Fruit fly (Drosophila melanogaster) whole organism, pupa: ENCODE data around the gene CG7408.

Source experiments
- CG10348 ChIP-seq: fragments of 200-800 bp; sonication (Bioruptor generic); IDR thresholded peaks from 2 replicates; pipeline ENCODE4 v1.3.6; 2022; ENCODE audit warnings: missing biosample characterization, missing genetic modification characterization
- CG12605 ChIP-seq: fragments of 200-800 bp; sonication (Bioruptor generic); IDR thresholded peaks from 2 replicates; pipeline ENCODE4 v1.3.6; 2022; ENCODE audit warnings: missing biosample characterization, missing genetic modification characterization
- CG13204 ChIP-seq: fragments of 200-800 bp; sonication (Bioruptor generic); optimal IDR thresholded peaks from 2 replicates; lab custom pipeline; 2018; ENCODE audit warnings: missing biosample characterization, mild to moderate bottlenecking, missing genetic modification characterization, moderate library complexity
- CG14655 ChIP-seq: fragments of 200-800 bp; sonication (Bioruptor generic); optimal IDR thresholded peaks from 3 replicates; lab custom pipeline; 2017; ENCODE audit warnings: mild to moderate bottlenecking, missing biosample characterization, missing genetic modification reagents, missing genetic modification characterization
- CG15710 ChIP-seq: fragments of 200-800 bp; sonication (Bioruptor generic); optimal IDR thresholded peaks from 2 replicates; lab custom pipeline; 2018; ENCODE audit warnings: missing biosample characterization, mild to moderate bottlenecking, missing genetic modification characterization, moderate library complexity
- CG17806 ChIP-seq: fragments of 200-800 bp; sonication (Bioruptor generic); optimal IDR thresholded peaks from 2 replicates; lab custom pipeline; 2018; ENCODE audit warnings: missing biosample characterization, mild to moderate bottlenecking, missing genetic modification characterization, moderate library complexity
- CG32121 ChIP-seq: fragments of 200-800 bp; sonication (Bioruptor generic); IDR thresholded peaks from 2 replicates; pipeline ENCODE4 v1.3.6; 2022; ENCODE audit warnings: missing biosample characterization, missing genetic modification characterization
- CG34367 ChIP-seq: fragments of 200-800 bp; sonication (Bioruptor generic); optimal IDR thresholded peaks from 2 replicates; lab custom pipeline; 2018; ENCODE audit warnings: missing biosample characterization, mild to moderate bottlenecking, missing genetic modification characterization
- CG4496 ChIP-seq: fragments of 200-800 bp; sonication (Bioruptor generic); IDR thresholded peaks from 3 replicates; pipeline ENCODE4 v1.3.6; 2022; ENCODE audit warnings: missing biosample characterization, missing genetic modification characterization
- CG8159 ChIP-seq: fragments of 200-800 bp; sonication (Bioruptor generic); optimal IDR thresholded peaks from 3 replicates; lab custom pipeline; 2018; ENCODE audit warnings: missing biosample characterization, mild to moderate bottlenecking, missing genetic modification characterization, moderate library complexity
- CG8301 ChIP-seq: fragments of 200-800 bp; sonication (Bioruptor generic); optimal IDR thresholded peaks from 2 replicates; lab custom pipeline; 2018; ENCODE audit warnings: missing biosample characterization, mild to moderate bottlenecking, missing genetic modification characterization
- CG9948 ChIP-seq: fragments of 200-800 bp; sonication (Bioruptor generic); optimal IDR thresholded peaks from 2 replicates; lab custom pipeline; 2018; ENCODE audit warnings: missing biosample characterization, mild to moderate bottlenecking, missing genetic modification characterization, moderate library complexity
- D1 ChIP-seq: fragments of 200-800 bp; sonication (Bioruptor generic); optimal IDR thresholded peaks from 2 replicates; lab custom pipeline; 2018; ENCODE audit warnings: missing biosample characterization, mild to moderate bottlenecking, missing genetic modification characterization, moderate library complexity
- EcR ChIP-seq: fragments of 200-800 bp; sonication (Bioruptor generic); optimal IDR thresholded peaks from 3 replicates; lab custom pipeline; 2019; ENCODE audit warnings: missing biosample characterization, missing genetic modification characterization, mild to moderate bottlenecking, moderate library complexity, missing genetic modification reagents
- Ets98B ChIP-seq: fragments of 200-800 bp; sonication (Bioruptor generic); IDR thresholded peaks from 2 replicates; pipeline ENCODE4 v1.3.6; 2022; ENCODE audit warnings: missing biosample characterization, missing genetic modification characterization
- Pif1A ChIP-seq: fragments of 200-800 bp; sonication (Bioruptor generic); optimal IDR thresholded peaks from 3 replicates; lab custom pipeline; 2016; ENCODE audit warnings: missing biosample characterization, missing genetic modification characterization
- Pif1B ChIP-seq: fragments of 200-800 bp; sonication (Bioruptor generic); optimal IDR thresholded peaks from 3 replicates; lab custom pipeline; 2016; ENCODE audit warnings: missing biosample characterization, missing genetic modification characterization
- Snoo ChIP-seq: fragments of 200-800 bp; sonication (Bioruptor generic); optimal IDR thresholded peaks from 3 replicates; lab custom pipeline; 2017; ENCODE audit warnings: missing biosample characterization, mild to moderate bottlenecking, missing genetic modification characterization, inconsistent platforms
- fd96Ca ChIP-seq: fragments of 200-800 bp; sonication (Bioruptor generic); IDR thresholded peaks from 3 replicates; pipeline ENCODE4 v1.3.6; 2022; ENCODE audit warnings: missing biosample characterization, missing genetic modification characterization
- gl ChIP-seq: fragments of 200-800 bp; sonication (Bioruptor generic); optimal IDR thresholded peaks from 2 replicates; lab custom pipeline; 2018; ENCODE audit warnings: missing biosample characterization, mild to moderate bottlenecking, missing genetic modification characterization
- rn ChIP-seq: fragments of 200-800 bp; sonication (Bioruptor generic); IDR thresholded peaks from 2 replicates; pipeline ENCODE4 v1.3.6; 2022; ENCODE audit warnings: missing biosample characterization, missing genetic modification characterization

CG7408 gene

DNA sequence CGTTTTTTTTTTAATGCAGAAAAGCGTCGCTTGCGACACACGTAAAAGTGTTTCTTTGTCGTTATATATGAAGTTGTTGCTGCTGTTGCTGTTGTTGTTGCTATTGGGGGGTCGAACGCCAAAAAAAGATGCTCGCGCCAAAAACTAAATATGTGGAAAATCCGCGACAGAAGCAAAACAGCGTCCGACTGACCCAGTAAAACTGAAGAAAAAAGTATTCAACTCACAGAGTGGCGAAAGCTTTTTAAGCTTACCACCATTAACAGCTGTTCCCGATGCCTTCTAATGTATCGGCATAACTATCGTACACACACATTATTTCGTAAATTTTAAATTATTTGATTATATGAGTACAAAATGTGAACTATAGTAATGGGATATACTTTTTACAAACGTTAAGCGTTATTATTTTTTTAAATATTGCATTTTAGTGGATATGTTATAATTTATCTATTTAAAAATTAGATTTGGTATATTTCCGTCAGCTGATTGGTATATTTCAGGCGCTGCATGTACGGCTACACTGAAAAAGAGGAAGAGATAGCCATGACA lies 28.8 kb downstream of the CG7408 start, which contains the start of the genes Prestin and Wdr92:
Gene Prestin (minus strand): TSS at position 204 of the 552 bp plus-strand sequence.
Gene Wdr92 (plus strand): TSS at position 535 of the 552 bp plus-strand sequence.
- peak; percentile 69 for TF ChIP-seq EcR (GFP tag; lab: Kevin White, UChicago)
- TF ChIP-seq CG32121 = peak; percentile 46; the same call in 1 of the 2 replicates
- TF ChIP-seq CG8159 (tag; lab: Kevin White, UChicago) = no peak
- no peak for TF ChIP-seq rn (GFP tag; lab: Robert Waterston, UW)
- peak; percentile 28 for TF ChIP-seq CG15710
- TF ChIP-seq gl (tag; lab: Kevin White, UChicago) = peak; percentile 60
- no peak for TF ChIP-seq CG10348
- TF ChIP-seq CG9948 (tag; lab: Kevin White, UChicago) = no peak
- no peak for TF ChIP-seq CG14655 (GFP tag; lab: Kevin White, UChicago)
- TF ChIP-seq CG12605 (GFP tag; lab: Robert Waterston, UW) = peak; percentile 64
- peak; percentile 31 for TF ChIP-seq D1 (tag; lab: Kevin White, UChicago)
- no peak for TF ChIP-seq Pif1A (GFP tag; lab: Kevin White, UChicago)
- peak; percentile 37 for TF ChIP-seq CG34367
- TF ChIP-seq Pif1B (GFP tag; lab: Kevin White, UChicago) = peak; percentile 16
- TF ChIP-seq CG17806 (tag; lab: Kevin White, UChicago) = peak; percentile 13
- TF ChIP-seq CG8301 (tag; lab: Kevin White, UChicago) = peak; percentile 29
- TF ChIP-seq CG13204 = no peak
- TF ChIP-seq Snoo (tag; lab: Kevin White, UChicago) = peak; percentile 32
- no peak for TF ChIP-seq fd96Ca (GFP tag; lab: Robert Waterston, UW)
- peak; percentile 64; the same call in 2 of the 3 replicates for TF ChIP-seq CG4496 (GFP tag; lab: Robert Waterston, UW)
- peak; percentile 53; the same call in 1 of the 2 replicates for TF ChIP-seq Ets98B (GFP tag; lab: Robert Waterston, UW)

DNA sequence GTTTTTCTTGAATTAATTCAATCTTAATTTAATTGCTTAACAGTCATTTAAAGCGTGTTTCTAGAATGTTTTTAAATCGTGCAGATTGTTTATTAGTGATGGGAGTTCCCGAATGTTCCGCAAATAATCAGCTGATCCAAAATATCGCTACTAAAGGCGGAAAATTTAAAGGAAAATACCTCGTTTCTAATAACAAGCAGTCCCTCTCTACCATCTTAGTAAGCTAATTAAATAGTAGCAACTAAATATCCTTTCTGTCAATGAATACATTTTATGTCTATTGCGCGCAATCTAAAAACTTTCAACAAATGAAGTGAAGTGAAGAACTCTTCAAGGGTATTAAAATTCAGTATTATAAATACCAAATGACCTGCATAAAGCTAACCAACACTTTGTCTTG lies 33.6 kb downstream of the CG7408 start, which contains the start of gene CG5290:
Gene CG5290 (minus strand): TSS at position 118 of the 400 bp plus-strand sequence.
- TF ChIP-seq gl (tag; lab: Kevin White, UChicago) (no peak), Snoo (tag; lab: Kevin White, UChicago) (peak; percentile 11), CG15710 (peak; percentile 4), CG8159 (tag; lab: Kevin White, UChicago) (peak; percentile 4), Pif1A (GFP tag; lab: Kevin White, UChicago) (peak; percentile 21)

DNA sequence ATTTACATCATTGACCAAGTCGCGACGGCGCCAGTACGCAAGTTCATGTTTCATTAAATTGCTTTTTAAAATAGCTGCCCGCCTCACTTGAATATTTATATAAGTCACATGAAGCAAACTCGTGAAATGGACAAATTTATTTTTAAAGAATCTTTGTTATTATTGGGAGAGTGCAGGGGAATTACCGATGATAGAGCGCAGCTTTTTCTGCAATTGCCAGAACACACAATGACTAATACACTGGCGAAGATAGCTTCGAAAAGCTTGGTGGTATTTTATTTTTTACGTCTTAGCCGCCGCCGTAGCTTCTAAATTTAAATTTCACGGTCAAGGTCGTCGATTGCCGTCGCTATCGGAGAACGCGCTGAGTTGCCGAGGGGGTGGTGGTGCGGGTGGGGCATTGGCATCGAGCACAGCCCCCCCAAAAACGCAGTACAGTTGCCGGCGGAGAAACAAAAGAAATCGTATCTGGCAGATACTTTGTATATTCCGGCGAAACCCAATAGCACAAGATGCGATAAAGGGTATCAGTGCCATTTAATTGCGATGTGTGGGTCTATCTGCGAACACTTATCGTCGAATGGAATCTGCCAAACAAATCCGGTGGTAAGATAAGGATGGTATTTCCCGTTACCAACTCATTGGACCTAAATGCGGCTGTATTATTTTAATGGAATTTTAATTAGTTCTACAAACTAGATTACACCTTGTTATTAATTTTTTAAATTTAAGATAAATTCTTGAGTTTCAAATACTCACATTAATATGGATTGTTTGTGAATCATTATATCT lies 34.3 kb downstream of the CG7408 start:
- TF ChIP-seq CG8159 (tag; lab: Kevin White, UChicago) (no peak), CG32121 (0 out of 2 replicates have a peak, but pooled peaks have one; percentile 17)

DNA sequence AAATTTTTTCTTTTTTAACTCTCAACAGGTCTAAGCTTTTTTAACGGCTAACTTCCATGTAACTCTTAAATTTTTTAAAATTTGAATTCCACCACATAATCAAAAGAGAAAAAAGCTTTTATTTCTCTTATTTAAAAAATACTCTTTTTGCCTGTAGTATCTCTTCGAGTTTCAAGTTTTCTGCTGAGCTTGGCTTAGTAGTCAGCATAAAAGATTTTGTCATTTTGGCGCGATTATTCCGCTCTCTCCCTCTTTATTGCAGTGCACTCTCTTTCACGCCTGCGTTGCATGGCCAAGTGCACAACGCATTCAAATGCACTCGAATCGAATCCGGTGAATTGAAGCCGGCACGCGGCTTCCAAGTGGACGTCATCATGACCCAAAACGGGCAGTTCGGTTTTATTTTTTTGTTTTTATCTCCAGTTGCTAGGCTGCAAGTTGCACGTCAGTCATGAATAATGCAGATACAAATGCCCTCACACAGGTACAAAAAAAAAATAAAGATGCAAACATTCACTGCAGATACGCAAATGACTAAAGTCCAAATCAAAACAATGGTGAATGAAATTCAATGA lies 35.2 kb downstream of the CG7408 start:
- TF ChIP-seq EcR (GFP tag; lab: Kevin White, UChicago) (peak; percentile 80), CG34367 (no peak), CG4496 (GFP tag; lab: Robert Waterston, UW) (peak; percentile 44; the same call in 1 of the 3 replicates)
- TF ChIP-seq, all 21 proteins: peak for 2

DNA sequence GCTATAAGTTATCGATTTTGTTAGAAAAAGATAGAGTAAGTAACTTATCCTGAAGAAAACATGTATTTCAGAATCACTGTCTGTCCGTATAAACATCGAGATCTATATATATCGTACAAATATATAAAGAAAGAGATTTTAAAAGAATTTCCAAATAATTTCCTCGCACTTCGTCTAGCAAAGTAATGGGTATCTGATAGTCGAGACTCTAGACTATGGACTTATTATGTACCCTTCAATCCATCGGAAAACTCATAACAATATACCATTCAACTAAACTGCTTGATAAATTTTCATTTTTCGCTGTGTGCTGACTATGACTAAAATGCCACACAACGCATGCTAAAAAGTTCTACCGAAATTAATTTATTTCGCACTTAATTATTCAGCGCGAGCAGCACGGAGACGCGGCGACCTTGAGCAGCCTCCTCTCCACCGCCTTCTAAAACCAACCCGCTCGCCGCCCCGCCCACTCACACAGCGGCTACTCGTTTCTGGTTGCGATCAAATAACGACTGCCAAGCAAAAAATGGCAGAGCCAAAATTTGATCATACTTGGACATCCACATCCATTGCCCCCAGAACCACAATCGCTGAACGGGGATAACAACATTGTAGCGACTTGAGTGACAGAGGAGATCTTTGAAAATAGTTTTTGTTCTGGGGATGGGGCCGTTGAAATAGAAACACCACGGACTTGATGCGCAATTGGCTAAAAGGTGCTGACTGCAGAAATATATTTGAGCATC lies 37.1 kb downstream of the CG7408 start:
- TF ChIP-seq CG12605 (GFP tag; lab: Robert Waterston, UW) (no peak), CG8159 (tag; lab: Kevin White, UChicago) (no peak), D1 (tag; lab: Kevin White, UChicago) (no peak), rn (GFP tag; lab: Robert Waterston, UW) (no peak), Ets98B (GFP tag; lab: Robert Waterston, UW) (no peak), EcR (GFP tag; lab: Kevin White, UChicago) (no peak), Snoo (tag; lab: Kevin White, UChicago) (no peak), CG14655 (GFP tag; lab: Kevin White, UChicago) (no peak), Pif1A (GFP tag; lab: Kevin White, UChicago) (no peak), CG15710 (no peak), CG8301 (tag; lab: Kevin White, UChicago) (no peak), CG34367 (no peak), CG32121 (no peak), fd96Ca (GFP tag; lab: Robert Waterston, UW) (no peak), Pif1B (GFP tag; lab: Kevin White, UChicago) (no peak)
